Worm (Caenorhabditis elegans) whole organism, L4 larva: ENCODE results near the gene F13H10.9.

Experiments
- D1046.2 ChIP-seq: fragments of 200-800 bp; sonication (Bioruptor generic); IDR thresholded peaks from 2 replicates; pipeline ENCODE4 v1.3.6; 2022; ENCODE audit warnings: missing genetic modification characterization, missing compliant biosample characterization
- F37D6.2 ChIP-seq: sonication (generic microtip); optimal IDR thresholded peaks from 2 replicates; lab custom pipeline; 2016; ENCODE audit warnings: mild to moderate bottlenecking, missing genetic modification characterization, missing compliant biosample characterization
- F44E2.7 ChIP-seq: fragments of 200-800 bp; sonication (Bioruptor generic); IDR thresholded peaks from 2 replicates; pipeline ENCODE4 v2.1.2; 2022; ENCODE audit warnings: missing genetic modification characterization, missing compliant biosample characterization
- T20F7.1 ChIP-seq: fragments of 200-800 bp; sonication (Bioruptor generic); optimal IDR thresholded peaks from 2 replicates; lab custom pipeline; 2018; ENCODE audit warnings: mild to moderate bottlenecking, missing genetic modification characterization, missing compliant biosample characterization
- T26A8.4 ChIP-seq: fragments of 200-800 bp; sonication (Bioruptor generic); IDR thresholded peaks from 2 replicates; pipeline ENCODE4 v1.3.6; 2022; ENCODE audit warnings: missing genetic modification characterization, missing compliant biosample characterization
- Y48G9A.11 ChIP-seq: fragments of 200-800 bp; sonication (Bioruptor generic); IDR thresholded peaks from 2 replicates; pipeline ENCODE4 v1.3.6; 2022; ENCODE audit warnings: missing genetic modification reagents, missing genetic modification characterization, missing compliant biosample characterization
- ZK337.2 ChIP-seq: fragments of 200-800 bp; sonication (Bioruptor generic); IDR thresholded peaks from 2 replicates; pipeline ENCODE4 v1.3.6; 2022; ENCODE audit warnings: missing genetic modification reagents, missing genetic modification characterization, missing compliant biosample characterization
- ZK546.5 ChIP-seq, 2 experiments: sonication (generic microtip); optimal IDR thresholded peaks; 2 replicates each; lab custom pipeline; 2017; ENCODE audit warnings: missing biosample characterization in 2 of 2, missing genetic modification characterization in 2 of 2
- aha-1 ChIP-seq: fragments of 150-350 bp; peaks from one replicate; lab custom pipeline; 2014; ENCODE audit warnings: missing biosample characterization, missing genetic modification characterization
- aly-2 ChIP-seq: sonication (generic microtip); optimal IDR thresholded peaks from 2 replicates; lab custom pipeline; 2018; ENCODE audit warnings: missing biosample characterization, missing genetic modification characterization
- arid-1 ChIP-seq: fragments of 200-800 bp; sonication (Bioruptor generic); conservative IDR thresholded peaks from 2 replicates; pipeline ENCODE4 v1.3.6; 2022; ENCODE audit warnings: missing genetic modification reagents, missing genetic modification characterization, missing compliant biosample characterization
- attf-4 ChIP-seq: sonication (generic microtip); optimal IDR thresholded peaks from 3 replicates; lab custom pipeline; 2017; ENCODE audit warnings: missing biosample characterization, missing genetic modification characterization
- ceh-20 ChIP-seq: fragments of 200-800 bp; sonication (Bioruptor generic); IDR thresholded peaks from 2 replicates; pipeline ENCODE4 v1.3.6; 2022; ENCODE audit warnings: missing genetic modification reagents, missing genetic modification characterization, missing compliant biosample characterization
- ceh-28 ChIP-seq: fragments of 150-350 bp; optimal IDR thresholded peaks from 2 replicates; lab custom pipeline; 2014; ENCODE audit warnings: missing biosample characterization, missing genetic modification reagents, missing genetic modification characterization
- ceh-62 ChIP-seq: sonication (generic microtip); optimal IDR thresholded peaks from 2 replicates; lab custom pipeline; 2017; ENCODE audit warnings: missing biosample characterization, missing genetic modification characterization
- ceh-82 ChIP-seq: sonication (generic microtip); optimal IDR thresholded peaks from 2 replicates; lab custom pipeline; 2017; ENCODE audit warnings: missing biosample characterization, missing genetic modification characterization
- ces-1 ChIP-seq: fragments of 150-350 bp; sonication (generic microtip); optimal IDR thresholded peaks from 4 replicates; lab custom pipeline; 2014; ENCODE audit warnings: missing biosample characterization, missing genetic modification reagents, missing genetic modification characterization
- ctbp-1 ChIP-seq: fragments of 200-800 bp; sonication (Bioruptor generic); IDR thresholded peaks from 2 replicates; pipeline ENCODE4 v1.3.6; 2022; ENCODE audit warnings: missing genetic modification reagents, missing genetic modification characterization, missing compliant biosample characterization
- daf-16 ChIP-seq, 3 experiments: sonication (generic microtip); optimal IDR thresholded peaks; 2 replicates each; lab custom pipeline; 2016 to 2017; ENCODE audit warnings: missing genetic modification characterization in 3 of 3, missing genetic modification reagents in 3 of 3, mild to moderate bottlenecking in 2 of 3, missing compliant biosample characterization in 2 of 3, missing biosample characterization in 1 of 3, moderate library complexity in 1 of 3
- dmd-6 ChIP-seq: fragments of 200-800 bp; sonication (Bioruptor generic); IDR thresholded peaks from 2 replicates; pipeline ENCODE4 v1.3.6; 2022; ENCODE audit warnings: missing genetic modification reagents, missing genetic modification characterization, missing compliant biosample characterization
- dpl-1 ChIP-seq: fragments of 150-350 bp; optimal IDR thresholded peaks from 2 replicates; lab custom pipeline; 2014; ENCODE audit warnings: missing biosample characterization, missing genetic modification reagents, missing genetic modification characterization
- fkh-10 ChIP-seq: fragments of 150-350 bp; optimal IDR thresholded peaks from 2 replicates; lab custom pipeline; 2014; ENCODE audit warnings: missing biosample characterization, missing genetic modification reagents, missing genetic modification characterization
- hlh-11 ChIP-seq: fragments of 200-800 bp; sonication (Bioruptor generic); optimal IDR thresholded peaks from 2 replicates; lab custom pipeline; 2018; ENCODE audit warnings: mild to moderate bottlenecking, missing genetic modification characterization, missing compliant biosample characterization
- hlh-30 ChIP-seq: sonication (generic microtip); optimal IDR thresholded peaks from 2 replicates; lab custom pipeline; 2017; ENCODE audit warnings: antibody characterized with exemption, mild to moderate bottlenecking, missing genetic modification characterization, missing compliant biosample characterization; ENCODE audit not compliant: insufficient read depth
- hmg-1.1 ChIP-seq: fragments of 200-800 bp; sonication (Bioruptor generic); IDR thresholded peaks from 2 replicates; pipeline ENCODE4 v1.3.6; 2022; ENCODE audit warnings: missing genetic modification reagents, missing genetic modification characterization, missing compliant biosample characterization
- jun-1 ChIP-seq: fragments of 150-350 bp; optimal IDR thresholded peaks from 2 replicates; lab custom pipeline; 2014; ENCODE audit warnings: missing biosample characterization, missing genetic modification reagents, missing genetic modification characterization
- lim-7 ChIP-seq: fragments of 200-800 bp; sonication (Bioruptor generic); IDR thresholded peaks from 2 replicates; pipeline ENCODE4 v1.3.6; 2022; ENCODE audit warnings: missing genetic modification characterization, missing compliant biosample characterization
- lin-15B ChIP-seq: fragments of 150-350 bp; sonication (generic microtip); optimal IDR thresholded peaks from 3 replicates; lab custom pipeline; 2014; ENCODE audit warnings: missing biosample characterization, missing genetic modification characterization
- lin-39 ChIP-seq: fragments of 150-350 bp; optimal IDR thresholded peaks from 2 replicates; lab custom pipeline; 2014; ENCODE audit warnings: missing biosample characterization, missing genetic modification reagents, missing genetic modification characterization
- lir-3 ChIP-seq: sonication (generic microtip); optimal IDR thresholded peaks from 2 replicates; lab custom pipeline; 2016; ENCODE audit warnings: mild to moderate bottlenecking, missing genetic modification characterization, missing compliant biosample characterization
- lsy-2 ChIP-seq, 2 experiments: fragments of 150-350 bp in 1 of 2; sonication (generic microtip) in 1 of 2; optimal IDR thresholded peaks; 2 replicates each; lab custom pipeline; 2014 to 2017; ENCODE audit warnings: missing biosample characterization in 2 of 2, missing genetic modification characterization in 2 of 2
- madf-9 ChIP-seq: fragments of 200-800 bp; sonication (Bioruptor generic); conservative IDR thresholded peaks from 2 replicates; pipeline ENCODE4 v1.3.6; 2022; ENCODE audit warnings: missing genetic modification reagents, missing genetic modification characterization, missing compliant biosample characterization
- mdl-1 ChIP-seq, 2 experiments: fragments of 150-350 bp in 1 of 2; sonication (generic microtip) in 1 of 2; optimal IDR thresholded peaks; 2 replicates each; lab custom pipeline; 2014 to 2017; ENCODE audit warnings: missing biosample characterization in 2 of 2, missing genetic modification characterization in 2 of 2
- mdt-29 ChIP-seq: fragments of 200-800 bp; sonication (Bioruptor generic); IDR thresholded peaks from 2 replicates; pipeline ENCODE4 v1.3.6; 2022; ENCODE audit warnings: missing genetic modification reagents, missing genetic modification characterization, missing compliant biosample characterization
- mes-2 ChIP-seq: sonication (generic microtip); optimal IDR thresholded peaks from 2 replicates; lab custom pipeline; 2016; ENCODE audit warnings: missing genotype, mild to moderate bottlenecking, missing genetic modification characterization, missing compliant biosample characterization; ENCODE audit not compliant: poor library complexity, severe bottlenecking
- mxl-3 ChIP-seq: fragments of 200-800 bp; sonication (Bioruptor generic); optimal IDR thresholded peaks from 2 replicates; lab custom pipeline; 2018; ENCODE audit warnings: mild to moderate bottlenecking, missing genetic modification characterization, missing compliant biosample characterization
- nhr-102 ChIP-seq: sonication (generic microtip); optimal IDR thresholded peaks from 2 replicates; lab custom pipeline; 2016; ENCODE audit warnings: mild to moderate bottlenecking, missing genetic modification characterization, moderate library complexity, missing compliant biosample characterization
- nhr-11 ChIP-seq: fragments of 150-350 bp; optimal IDR thresholded peaks from 2 replicates; lab custom pipeline; 2014; ENCODE audit warnings: missing biosample characterization, missing genetic modification characterization
- nhr-111 ChIP-seq: fragments of 200-800 bp; sonication (Bioruptor generic); optimal IDR thresholded peaks from 2 replicates; lab custom pipeline; 2018; ENCODE audit warnings: mild to moderate bottlenecking, missing genetic modification characterization, missing compliant biosample characterization
- nhr-25 ChIP-seq: sonication (generic microtip); optimal IDR thresholded peaks from 2 replicates; lab custom pipeline; 2017; ENCODE audit warnings: missing genetic modification characterization, mild to moderate bottlenecking, missing compliant biosample characterization, antibody characterized with exemption, moderate library complexity, borderline replicate concordance; ENCODE audit not compliant: insufficient read depth
- nhr-41 ChIP-seq: fragments of 200-800 bp; sonication (Bioruptor generic); IDR thresholded peaks from 2 replicates; pipeline ENCODE4 v1.3.6; 2022; ENCODE audit warnings: missing genetic modification reagents, missing genetic modification characterization, missing compliant biosample characterization
- nhr-77 ChIP-seq: fragments of 150-350 bp; optimal IDR thresholded peaks from 2 replicates; lab custom pipeline; 2014; ENCODE audit warnings: missing biosample characterization, missing genetic modification characterization
- php-3 ChIP-seq: fragments of 200-800 bp; sonication (Bioruptor generic); IDR thresholded peaks from 2 replicates; pipeline ENCODE4 v1.3.6; 2022; ENCODE audit warnings: missing genetic modification reagents, missing genetic modification characterization, missing compliant biosample characterization
- snpc-4 ChIP-seq: fragments of 150-350 bp; optimal IDR thresholded peaks from 2 replicates; lab custom pipeline; 2014; ENCODE audit warnings: missing biosample characterization, missing genetic modification characterization
- spr-1 ChIP-seq: sonication (generic microtip); optimal IDR thresholded peaks from 2 replicates; lab custom pipeline; 2016; ENCODE audit warnings: mild to moderate bottlenecking, missing genetic modification characterization, missing compliant biosample characterization
- tag-97 ChIP-seq: fragments of 200-800 bp; sonication (Bioruptor generic); IDR thresholded peaks from 2 replicates; pipeline ENCODE4 v1.3.6; 2022; ENCODE audit warnings: missing genetic modification characterization, missing compliant biosample characterization
- tra-1 ChIP-seq: fragments of 200-800 bp; sonication (Bioruptor generic); IDR thresholded peaks from 2 replicates; pipeline ENCODE4 v1.3.6; 2022; ENCODE audit warnings: missing genetic modification reagents, missing genetic modification characterization, missing compliant biosample characterization
- unc-39 ChIP-seq: sonication (generic microtip); optimal IDR thresholded peaks from 2 replicates; lab custom pipeline; 2017; ENCODE audit warnings: missing biosample characterization, missing genetic modification characterization
- zip-2 ChIP-seq: fragments of 150-350 bp; optimal IDR thresholded peaks from 2 replicates; lab custom pipeline; 2014; ENCODE audit warnings: missing biosample characterization, missing genetic modification characterization
- ztf-11 ChIP-seq: fragments of 150-350 bp; optimal IDR thresholded peaks from 2 replicates; lab custom pipeline; 2014; ENCODE audit warnings: missing biosample characterization, missing genetic modification characterization

The F13H10.9 gene

DNA sequence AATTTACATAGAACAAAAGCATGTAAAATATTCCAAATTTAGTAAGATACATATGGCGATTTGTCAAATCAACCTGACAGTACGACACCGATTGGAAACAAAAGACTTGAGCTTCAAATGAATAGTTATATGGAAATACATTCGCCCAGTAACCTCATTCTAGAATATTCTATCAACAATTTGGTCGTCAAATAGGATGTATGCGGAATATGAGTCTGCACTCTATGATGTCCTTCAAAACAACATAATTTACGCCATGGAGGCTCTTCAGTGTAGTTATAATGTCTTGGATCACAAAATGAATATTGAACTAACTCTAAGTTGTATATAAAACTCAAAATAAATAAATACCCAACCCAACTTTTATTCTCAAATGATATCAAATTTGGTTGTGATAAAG lies 24.9 kb downstream of the F13H10.9 start (continued):
- peak; percentile 7; the same call in 1 of the 2 replicates for TF ChIP-seq ceh-20 (GFP tag; lab: Robert Waterston, UW)
- TF ChIP-seq T20F7.1 (GFP tag; lab: Kevin White, UChicago) = no peak
- peak; percentile 19 for TF ChIP-seq hlh-11
- TF ChIP-seq Y48G9A.11 (GFP tag; lab: Robert Waterston, UW) = no peak
- TF ChIP-seq zip-2 (tag; lab: Kevin White, UChicago) = no peak
- peak; percentile 52; the same call in 1 of the 2 replicates for TF ChIP-seq lim-7
- TF ChIP-seq nhr-111 (GFP tag; lab: Kevin White, UChicago) = peak; percentile 19
- no peak for TF ChIP-seq aha-1 (tag; lab: Kevin White, UChicago)
- TF ChIP-seq fkh-10 (GFP tag; lab: Kevin White, UChicago) = peak; percentile 32
- TF ChIP-seq lsy-2 (tag; optimal IDR thresholded peaks at IDR 0.05; lab: Kevin White, UChicago) = peak in 1 of 2 experiments; percentile 45
- no peak for TF ChIP-seq ctbp-1 (GFP tag; lab: Robert Waterston, UW)
- TF ChIP-seq mxl-3 = no peak
- TF ChIP-seq nhr-11 (tag; lab: Kevin White, UChicago) = peak; percentile 34
- TF ChIP-seq ceh-82 (tag; lab: Kevin White, UChicago) = no peak
- no peak for TF ChIP-seq php-3 (GFP tag; lab: Robert Waterston, UW)
- TF ChIP-seq ZK546.5 (tag; optimal IDR thresholded peaks at IDR 0.05; lab: Kevin White, UChicago) = no peak
- TF ChIP-seq mdt-29 = no peak
- TF ChIP-seq D1046.2 = no peak
- TF ChIP-seq daf-16 (GFP tag; optimal IDR thresholded peaks at IDR 0.05; lab: Kevin White, UChicago) = no peak
- peak; percentile 20 for TF ChIP-seq daf-16 (tag; optimal IDR thresholded peaks at IDR 0.05; lab: Kevin White, UChicago)
- TF ChIP-seq mes-2 (tag; lab: Kevin White, UChicago) = peak; percentile 15
- TF ChIP-seq unc-39 (tag; lab: Kevin White, UChicago) = no peak
- no peak for TF ChIP-seq ceh-28 (tag; lab: Kevin White, UChicago)
- no peak for TF ChIP-seq ces-1 (GFP tag; lab: Kevin White, UChicago)
- no peak for TF ChIP-seq madf-9 (GFP tag; lab: Robert Waterston, UW)
- no peak for TF ChIP-seq attf-4 (tag; lab: Kevin White, UChicago)
- TF ChIP-seq tra-1 (GFP tag; lab: Robert Waterston, UW) = peak; percentile 29; the same call in 1 of the 2 replicates
- TF ChIP-seq F37D6.2 (tag; lab: Kevin White, UChicago) = no peak
- TF ChIP-seq dpl-1 (GFP tag; lab: Kevin White, UChicago) = peak; percentile 23
- no peak for TF ChIP-seq jun-1 (tag; lab: Kevin White, UChicago)
- no peak for TF ChIP-seq mdl-1 (tag; optimal IDR thresholded peaks at IDR 0.05; lab: Kevin White, UChicago)
- peak; percentile 12; the same call in 1 of the 2 replicates for TF ChIP-seq T26A8.4

DNA sequence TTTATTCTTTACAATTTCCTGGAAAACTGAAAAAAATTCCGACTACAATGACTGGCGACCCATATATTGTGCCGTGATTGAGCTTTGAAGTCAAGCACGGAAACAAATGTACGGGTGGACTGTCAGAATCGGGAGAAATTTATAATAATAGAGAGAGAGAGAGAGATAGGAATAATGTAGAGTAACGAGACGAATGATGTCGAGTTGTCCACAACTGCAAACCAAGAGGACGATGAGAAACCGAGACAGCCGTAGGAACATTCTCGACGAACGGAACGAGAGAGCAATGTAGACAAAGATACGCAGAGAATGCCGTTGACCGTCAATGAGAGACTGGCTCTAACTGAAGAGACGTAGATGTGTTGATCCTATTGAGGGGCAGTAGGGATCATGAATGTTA lies 25.8 kb downstream of the F13H10.9 start:
- no peak for TF ChIP-seq tag-97 (GFP tag; lab: Robert Waterston, UW)
- peak; percentile 88 for TF ChIP-seq dmd-6 (GFP tag; lab: Robert Waterston, UW)
- TF ChIP-seq nhr-102 (tag; lab: Kevin White, UChicago) = peak; percentile 55
- no peak for TF ChIP-seq F44E2.7 (GFP tag; lab: Robert Waterston, UW)
- peak; percentile 71 for TF ChIP-seq hmg-1.1
- no peak for TF ChIP-seq ceh-62
- no peak for TF ChIP-seq ZK337.2 (GFP tag; lab: Robert Waterston, UW)
- TF ChIP-seq nhr-25 (tag; lab: Kevin White, UChicago) = peak; percentile 75
- TF ChIP-seq ztf-11 (tag; lab: Kevin White, UChicago) = no peak
- no peak for TF ChIP-seq lin-15B (tag; lab: Kevin White, UChicago)
- TF ChIP-seq nhr-77 (tag; lab: Kevin White, UChicago) = no peak
- TF ChIP-seq zip-2 (tag; lab: Kevin White, UChicago) = no peak
- peak; percentile 69 for TF ChIP-seq spr-1 (tag; lab: Kevin White, UChicago)
- TF ChIP-seq T26A8.4 = peak; percentile 74
- no peak for TF ChIP-seq ceh-28 (tag; lab: Kevin White, UChicago)
- no peak for TF ChIP-seq lin-39 (tag; lab: Kevin White, UChicago)
- no peak for TF ChIP-seq lir-3 (tag; lab: Kevin White, UChicago)
- TF ChIP-seq arid-1 (GFP tag; lab: Robert Waterston, UW) = 0 out of 2 replicates have a peak, but pooled peaks have one; percentile 32
- no peak for TF ChIP-seq aly-2 (tag; lab: Kevin White, UChicago)
- TF ChIP-seq lim-7 = no peak
- TF ChIP-seq snpc-4 (tag; lab: Kevin White, UChicago) = no peak
- TF ChIP-seq hlh-30 (tag; lab: Kevin White, UChicago) = peak; percentile 71
- no peak for TF ChIP-seq nhr-41 (GFP tag; lab: Robert Waterston, UW)
- TF ChIP-seq lsy-2 (tag; optimal IDR thresholded peaks at IDR 0.05; lab: Kevin White, UChicago) = peak; percentile 61 to 90
